Worm (Caenorhabditis elegans) whole organism, early embryonic: ENCODE results near the gene ckb-3.

Experiments
- ama-1 ChIP-seq: fragments of 150-350 bp; optimal IDR thresholded peaks from 2 replicates; lab custom pipeline; 2014
- hmbx-1 ChIP-seq: sonication (generic microtip); optimal IDR thresholded peaks from 2 replicates; lab custom pipeline; 2016; ENCODE audit warnings: mild to moderate bottlenecking, missing genetic modification characterization, missing compliant biosample characterization
- hnd-1 ChIP-seq: sonication (generic microtip); optimal IDR thresholded peaks from 2 replicates; lab custom pipeline; 2016; ENCODE audit warnings: missing genetic modification characterization, missing compliant biosample characterization
- pes-1 ChIP-seq: fragments of 200-800 bp; sonication (Bioruptor generic); IDR thresholded peaks from 2 replicates; pipeline ENCODE4 v1.3.6; 2022; ENCODE audit warnings: missing genetic modification reagents, missing genetic modification characterization, missing compliant biosample characterization
- scrt-1 ChIP-seq: fragments of 200-800 bp; sonication (Bioruptor generic); IDR thresholded peaks from 2 replicates; pipeline ENCODE4 v1.3.6; 2022; ENCODE audit warnings: missing genetic modification characterization, missing compliant biosample characterization
- tbx-37 ChIP-seq: fragments of 200-800 bp; sonication (Bioruptor generic); conservative IDR thresholded peaks from 2 replicates; pipeline ENCODE4 v1.3.6; 2022; ENCODE audit warnings: missing genetic modification reagents, missing genetic modification characterization, missing compliant biosample characterization

- no peak for TF ChIP-seq ama-1 (lab: Kevin White, UChicago)
- TF ChIP-seq scrt-1 (GFP tag; lab: Robert Waterston, UW), result no peak
- TF ChIP-seq tbx-37, result no peak
- 0 out of 2 replicates have a peak, but pooled peaks have one; percentile 28 for TF ChIP-seq pes-1 (GFP tag; lab: Robert Waterston, UW)
- TF ChIP-seq hmbx-1 (tag; lab: Kevin White, UChicago), result no peak
- TF ChIP-seq hnd-1, result no peak
Observed at ce11 chrIII:4335614-4336013, 35.1 kb upstream of the ckb-3 start.
